Worm (Caenorhabditis elegans) whole organism, mixed stage, embryonic: Measurements from ENCODE around the gene alh-11.

Experiments
- bed-3 ChIP-seq: fragments of 200-800 bp; sonication (Bioruptor generic); optimal IDR thresholded peaks from 3 replicates; lab custom pipeline; 2018; ENCODE audit warnings: mild to moderate bottlenecking, missing genetic modification characterization, moderate library complexity, missing compliant biosample characterization
- ceh-39 ChIP-seq: fragments of 150-350 bp; optimal IDR thresholded peaks from 2 replicates; lab custom pipeline; 2014; ENCODE audit warnings: missing biosample characterization, missing genetic modification characterization
- ceh-43 ChIP-seq: fragments of 200-800 bp; sonication (Bioruptor generic); optimal IDR thresholded peaks from 2 replicates; lab custom pipeline; 2018; ENCODE audit warnings: mild to moderate bottlenecking, missing genetic modification characterization, moderate library complexity, missing compliant biosample characterization
- ceh-83 ChIP-seq: fragments of 200-800 bp; sonication (Bioruptor generic); optimal IDR thresholded peaks from 2 replicates; lab custom pipeline; 2018; ENCODE audit warnings: mild to moderate bottlenecking, missing genetic modification characterization, missing compliant biosample characterization
- ces-1 ChIP-seq: fragments of 150-350 bp; optimal IDR thresholded peaks from 2 replicates; lab custom pipeline; 2014; ENCODE audit warnings: missing biosample characterization, missing genetic modification reagents, missing genetic modification characterization
- cnd-1 ChIP-seq: fragments of 200-800 bp; sonication (Bioruptor generic); optimal IDR thresholded peaks from 2 replicates; lab custom pipeline; 2018; ENCODE audit warnings: mild to moderate bottlenecking, missing genetic modification characterization, missing compliant biosample characterization
- drap-1 ChIP-seq: fragments of 200-800 bp; sonication (Bioruptor generic); optimal IDR thresholded peaks from 3 replicates; lab custom pipeline; 2018; ENCODE audit warnings: mild to moderate bottlenecking, missing genetic modification characterization, missing compliant biosample characterization
- elt-1 ChIP-seq: sonication (generic microtip); optimal IDR thresholded peaks from 2 replicates; lab custom pipeline; 2017; ENCODE audit warnings: missing genetic modification characterization, mild to moderate bottlenecking, missing compliant biosample characterization, antibody characterized with exemption, moderate library complexity, borderline replicate concordance; ENCODE audit not compliant: insufficient read depth
- elt-3 ChIP-seq: fragments of 150-350 bp; optimal IDR thresholded peaks from 2 replicates; lab custom pipeline; 2014; ENCODE audit warnings: missing biosample characterization, missing genetic modification characterization
- flh-1 ChIP-seq: fragments of 200-800 bp; sonication (Bioruptor generic); optimal IDR thresholded peaks from 2 replicates; lab custom pipeline; 2018; ENCODE audit warnings: mild to moderate bottlenecking, missing genetic modification characterization, moderate library complexity, missing compliant biosample characterization
- hlh-1 ChIP-seq: fragments of 150-350 bp; optimal IDR thresholded peaks from 2 replicates; lab custom pipeline; 2014; ENCODE audit warnings: missing biosample characterization, missing genetic modification reagents, missing genetic modification characterization
- lin-13 ChIP-seq: fragments of 150-350 bp; optimal IDR thresholded peaks from 2 replicates; lab custom pipeline; 2014; ENCODE audit warnings: missing biosample characterization, missing genetic modification characterization
- lin-32 ChIP-seq: fragments of 200-800 bp; sonication (Bioruptor generic); optimal IDR thresholded peaks from 2 replicates; lab custom pipeline; 2018; ENCODE audit warnings: mild to moderate bottlenecking, missing genetic modification characterization, missing compliant biosample characterization
- lsy-2 ChIP-seq: fragments of 150-350 bp; optimal IDR thresholded peaks from 2 replicates; lab custom pipeline; 2014; ENCODE audit warnings: missing biosample characterization, missing genetic modification characterization
- mab-5 ChIP-seq: fragments of 150-350 bp; optimal IDR thresholded peaks from 2 replicates; lab custom pipeline; 2014; ENCODE audit warnings: missing biosample characterization, missing genetic modification characterization
- mep-1 ChIP-seq: fragments of 150-350 bp; optimal IDR thresholded peaks from 2 replicates; lab custom pipeline; 2017; ENCODE audit warnings: missing biosample characterization, missing genetic modification reagents, missing genetic modification characterization, inconsistent platforms
- mls-2 ChIP-seq: sonication (generic microtip); optimal IDR thresholded peaks from 2 replicates; lab custom pipeline; 2016; ENCODE audit warnings: mild to moderate bottlenecking, missing genetic modification characterization, moderate library complexity, missing compliant biosample characterization
- nhr-12 ChIP-seq: fragments of 150-350 bp; optimal IDR thresholded peaks from 2 replicates; lab custom pipeline; 2014; ENCODE audit warnings: missing biosample characterization, missing genetic modification characterization
- nhr-2 ChIP-seq: fragments of 150-350 bp; optimal IDR thresholded peaks from 2 replicates; lab custom pipeline; 2014; ENCODE audit warnings: missing biosample characterization, missing genetic modification characterization
- nhr-237 ChIP-seq: fragments of 150-350 bp; optimal IDR thresholded peaks from 2 replicates; lab custom pipeline; 2014; ENCODE audit warnings: missing biosample characterization, missing genetic modification characterization
- nhr-28 ChIP-seq: fragments of 150-350 bp; optimal IDR thresholded peaks from 2 replicates; lab custom pipeline; 2014; ENCODE audit warnings: missing biosample characterization, missing genetic modification characterization
- pha-4 ChIP-seq: fragments of 150-350 bp; optimal IDR thresholded peaks from 2 replicates; lab custom pipeline; 2018; ENCODE audit warnings: missing biosample characterization, missing genetic modification reagents, missing genetic modification characterization
- sem-2 ChIP-seq: fragments of 200-800 bp; sonication (Bioruptor generic); optimal IDR thresholded peaks from 2 replicates; lab custom pipeline; 2018; ENCODE audit warnings: mild to moderate bottlenecking, missing genetic modification characterization, missing compliant biosample characterization
- snpc-4 ChIP-seq: fragments of 150-350 bp; optimal IDR thresholded peaks from 2 replicates; lab custom pipeline; 2014; ENCODE audit warnings: missing biosample characterization, missing genetic modification characterization
- sptf-1 ChIP-seq: sonication (generic microtip); optimal IDR thresholded peaks from 2 replicates; lab custom pipeline; 2017; ENCODE audit warnings: mild to moderate bottlenecking, missing genetic modification characterization, moderate library complexity, missing compliant biosample characterization
- unc-120 ChIP-seq: sonication (generic microtip); optimal IDR thresholded peaks from 2 replicates; lab custom pipeline; 2017; ENCODE audit warnings: missing genetic modification characterization, missing compliant biosample characterization; ENCODE audit not compliant: poor library complexity, severe bottlenecking
- unc-39 ChIP-seq: fragments of 150-350 bp; optimal IDR thresholded peaks from 2 replicates; lab custom pipeline; 2014; ENCODE audit warnings: missing biosample characterization, missing genetic modification characterization
- unc-62 ChIP-seq: fragments of 150-350 bp; optimal IDR thresholded peaks from 2 replicates; lab custom pipeline; 2014; ENCODE audit warnings: missing biosample characterization, missing genetic modification reagents, missing genetic modification characterization
- zip-8 ChIP-seq: fragments of 150-350 bp; optimal IDR thresholded peaks from 2 replicates; lab custom pipeline; 2014; ENCODE audit warnings: missing biosample characterization, missing genetic modification characterization
- ztf-11 ChIP-seq: fragments of 150-350 bp; optimal IDR thresholded peaks from 2 replicates; lab custom pipeline; 2014; ENCODE audit warnings: missing biosample characterization, missing genetic modification characterization

Gene alh-11

DNA sequence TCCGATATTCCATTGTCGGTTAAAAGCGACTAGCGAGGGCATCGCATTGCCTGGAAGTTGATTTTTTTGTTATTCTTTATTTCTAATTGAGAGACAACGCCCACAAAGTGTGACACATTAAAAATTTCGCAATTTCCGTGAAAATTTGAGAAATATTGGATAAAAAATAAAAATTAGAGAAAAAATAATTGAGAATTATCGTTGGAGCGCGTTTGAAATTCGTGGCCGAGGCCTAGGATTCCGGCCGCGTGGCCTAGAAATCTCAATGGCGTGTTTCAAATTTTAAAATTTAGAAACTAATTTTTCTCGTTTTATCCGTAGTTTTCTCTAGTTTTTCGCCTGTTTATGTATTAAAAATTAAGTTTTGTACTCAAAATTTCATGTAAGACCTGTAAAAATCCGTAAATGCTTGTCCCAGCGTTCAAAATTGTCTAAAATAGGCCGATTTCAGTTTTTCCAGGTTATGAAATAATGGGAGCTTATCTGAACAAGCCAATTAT lies 4.6 kb upstream of the alh-11 start, which contains the start of the genes dagl-2 and ppm-1.G:
TSS of gene dagl-2 (minus strand) at position 52 of the 500 bp plus-strand sequence.
TSS of gene ppm-1.G (plus strand) at position 450 of the 500 bp plus-strand sequence.
- TF ChIP-seq mls-2 (tag; lab: Kevin White, UChicago) (peak; percentile 13), lsy-2 (tag; lab: Kevin White, UChicago) (peak; percentile 76), pha-4 (tag; lab: Kevin White, UChicago) (peak; percentile 11), drap-1 (no peak), flh-1 (GFP tag; lab: Kevin White, UChicago) (no peak), lin-13 (peak; percentile 12), ceh-39 (tag; lab: Kevin White, UChicago) (peak; percentile 24), mep-1 (tag; lab: Kevin White, UChicago) (peak; percentile 59), ces-1 (GFP tag; lab: Kevin White, UChicago) (peak; percentile 88), nhr-237 (tag; lab: Kevin White, UChicago) (peak; percentile 67)

- TF ChIP-seq cnd-1 (tag; lab: Kevin White, UChicago) (no peak), nhr-28 (tag; lab: Kevin White, UChicago) (no peak), unc-62 (no peak), sem-2 (GFP tag; lab: Kevin White, UChicago) (no peak), elt-1 (tag; lab: Kevin White, UChicago) (no peak), ces-1 (GFP tag; lab: Kevin White, UChicago) (no peak), unc-39 (no peak), hlh-1 (tag; lab: Kevin White, UChicago) (no peak), mab-5 (no peak), drap-1 (no peak), ceh-83 (no peak), nhr-2 (tag; lab: Kevin White, UChicago) (no peak)
Observed at ce11 chrIII:782503-782902, 3.8 kb upstream of the alh-11 start.

DNA sequence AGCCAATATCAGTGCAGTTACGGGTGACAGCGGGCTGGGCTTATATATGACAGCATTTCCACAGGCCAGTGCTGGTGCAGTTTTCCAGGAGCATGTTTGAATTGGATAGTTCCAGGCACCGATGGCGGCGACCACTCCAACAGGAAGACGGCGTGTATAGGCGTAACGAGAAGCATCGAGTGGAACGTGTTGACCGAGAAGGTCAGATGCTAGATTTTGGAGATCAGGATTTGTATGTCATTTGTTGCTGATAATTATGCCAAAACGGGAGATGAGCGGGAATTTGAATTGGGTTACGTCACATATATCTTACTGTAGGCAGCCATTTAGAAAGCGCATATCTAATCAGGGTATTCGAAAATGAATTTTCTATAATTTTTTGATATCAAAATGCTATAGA lies 3.2 kb downstream of the alh-11 start:
- TF ChIP-seq sptf-1 (tag; lab: Kevin White, UChicago) (no peak), zip-8 (tag; lab: Kevin White, UChicago) (no peak), mab-5 (no peak), ceh-83 (no peak), snpc-4 (tag; lab: Kevin White, UChicago) (no peak), nhr-2 (tag; lab: Kevin White, UChicago) (no peak), unc-62 (no peak), hlh-1 (tag; lab: Kevin White, UChicago) (no peak), lin-13 (no peak)

DNA sequence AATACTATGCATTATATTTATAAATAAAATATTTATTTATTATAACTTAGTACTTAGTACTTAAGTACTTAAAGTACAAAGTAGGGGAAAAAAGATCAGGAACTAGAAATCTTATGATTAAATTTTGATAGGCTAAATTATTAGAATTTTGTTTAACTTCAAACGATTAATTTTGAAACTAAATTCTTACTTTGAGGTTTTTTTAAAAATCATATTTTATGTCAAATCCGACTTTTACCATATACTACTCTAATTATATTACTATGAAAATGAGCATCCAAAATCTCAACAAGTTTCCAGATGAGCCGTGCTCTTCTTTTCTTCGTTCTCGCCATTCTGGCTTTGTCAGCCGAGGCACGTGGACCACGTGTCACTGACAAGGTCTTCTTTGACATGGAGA lies 5.6 kb downstream of the alh-11 start, which contains the start of gene cyn-6:
TSS of gene cyn-6 (plus strand) at position 301 of the 400 bp plus-strand sequence.
- TF ChIP-seq elt-3 (tag; lab: Kevin White, UChicago) = no peak
- TF ChIP-seq nhr-2 (tag; lab: Kevin White, UChicago) = no peak
- TF ChIP-seq ces-1 (GFP tag; lab: Kevin White, UChicago) = no peak
- TF ChIP-seq nhr-237 (tag; lab: Kevin White, UChicago) = no peak
- no peak for TF ChIP-seq sptf-1 (tag; lab: Kevin White, UChicago)
- no peak for TF ChIP-seq ceh-83
- TF ChIP-seq ceh-43 (GFP tag; lab: Kevin White, UChicago) = no peak
- no peak for TF ChIP-seq unc-39
- TF ChIP-seq lin-32 (GFP tag; lab: Kevin White, UChicago) = no peak

DNA sequence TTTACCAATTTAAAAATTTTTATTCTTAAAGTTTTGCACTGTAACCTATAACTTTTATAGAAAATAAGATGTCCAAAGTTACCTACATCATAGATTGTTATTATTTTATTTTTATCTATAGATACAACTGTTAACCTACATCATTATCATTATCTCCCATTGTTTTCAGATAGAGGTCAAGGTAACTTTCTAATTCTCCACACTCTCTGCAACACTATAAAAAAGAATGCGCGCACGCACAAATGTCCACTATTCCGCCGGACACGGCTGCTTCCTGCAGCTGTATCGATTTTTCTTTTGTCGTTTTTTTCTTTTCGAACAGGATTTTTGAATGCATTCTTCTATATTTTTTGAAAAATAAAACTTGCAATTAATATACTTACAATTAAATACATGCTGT lies 6.0 kb downstream of the alh-11 start:
- TF ChIP-seq hlh-1 (tag; lab: Kevin White, UChicago) = peak; percentile 26
- TF ChIP-seq nhr-28 (tag; lab: Kevin White, UChicago) = no peak

DNA sequence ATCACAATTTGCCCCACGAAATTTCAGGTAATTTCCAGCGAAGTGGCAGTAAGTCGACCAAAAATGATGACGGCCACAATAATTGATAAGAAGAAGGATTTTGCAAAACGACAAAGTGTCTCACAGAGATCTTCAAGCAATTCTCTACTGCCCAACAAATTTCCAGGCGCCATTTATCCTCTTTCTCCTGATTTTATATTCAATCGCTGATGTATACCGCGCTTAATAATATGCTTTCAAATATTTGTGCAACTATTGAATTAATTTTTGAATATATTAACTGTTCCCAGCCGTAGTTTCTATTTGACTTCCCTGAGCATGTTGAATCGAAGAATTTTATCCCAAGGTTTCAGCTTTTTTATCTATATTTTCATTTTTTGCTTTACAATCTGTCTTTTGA lies 7.7 kb downstream of the alh-11 start, which contains the start of gene tpst-2:
TSS of gene tpst-2 (plus strand) at position 301 of the 400 bp plus-strand sequence.
- TF ChIP-seq nhr-237 (tag; lab: Kevin White, UChicago) (no peak), nhr-12 (tag; lab: Kevin White, UChicago) (no peak), ceh-43 (GFP tag; lab: Kevin White, UChicago) (no peak), unc-39 (no peak), unc-62 (no peak), sptf-1 (tag; lab: Kevin White, UChicago) (no peak), drap-1 (no peak), unc-120 (tag; lab: Kevin White, UChicago) (no peak), ztf-11 (tag; lab: Kevin White, UChicago) (no peak), bed-3 (GFP tag; lab: Kevin White, UChicago) (no peak)
- TF ChIP-seq, all 35 proteins: peak for 0
